Worm (Caenorhabditis elegans): ENCODE data around the gene F42H10.6.

F42H10.6 gene

DNA sequence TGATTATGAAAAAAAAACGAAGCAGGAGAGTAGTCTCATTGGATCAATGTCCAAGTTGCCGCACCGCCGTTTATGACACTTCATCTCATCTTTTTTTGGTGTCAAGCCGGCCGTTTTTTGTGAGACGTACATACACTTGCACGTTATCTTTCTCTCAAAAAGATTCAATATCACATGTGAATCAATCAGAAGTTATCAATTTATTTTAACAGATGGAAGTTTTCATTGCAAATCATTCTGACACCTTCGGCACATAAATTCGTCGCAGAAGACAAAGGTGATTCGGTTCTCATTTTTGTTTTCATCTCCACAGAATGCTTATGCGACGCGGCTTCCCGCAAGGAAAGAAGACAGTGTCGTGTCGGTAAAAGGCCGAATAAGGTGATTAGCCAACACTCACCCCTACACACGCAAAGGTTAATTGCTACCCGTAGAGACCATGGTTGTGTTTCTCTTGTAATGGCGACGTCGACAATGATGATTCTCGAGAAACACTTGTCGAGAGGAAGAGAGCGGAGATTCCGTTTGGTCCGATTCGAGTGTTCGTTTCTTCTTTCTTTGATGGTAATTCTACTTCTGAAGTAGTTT lies 24.0 kb upstream of the F42H10.6 start:
- no peak for TF ChIP-seq dao-5 (tag; optimal IDR thresholded peaks at IDR 0.05)
- TF ChIP-seq W03F9.2 (tag; optimal IDR thresholded peaks at IDR 0.05), result no peak
- TF ChIP-seq him-1 (tag; optimal IDR thresholded peaks at IDR 0.05), result no peak

DNA sequence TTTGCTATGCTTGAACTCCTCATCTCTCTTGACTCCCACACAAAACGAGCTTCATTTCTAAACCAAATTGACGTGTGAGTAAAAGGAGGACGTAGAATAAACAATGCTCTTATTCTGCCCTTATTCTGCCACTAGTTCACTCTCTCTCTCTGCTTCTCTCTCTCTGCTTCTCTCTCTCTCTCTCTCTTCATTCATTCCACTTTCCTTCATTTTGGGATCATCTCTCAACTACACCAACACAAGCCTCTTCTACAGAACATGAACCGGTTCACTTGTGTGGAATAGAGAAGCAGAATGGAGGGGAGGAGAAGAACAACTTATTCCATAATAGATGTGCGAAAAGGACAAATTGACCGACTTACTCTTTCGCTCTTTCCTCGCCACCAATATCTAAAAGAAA lies 23.1 kb upstream of the F42H10.6 start:
- TF ChIP-seq W03F9.2 (tag; optimal IDR thresholded peaks at IDR 0.05), result no peak
- no peak for TF ChIP-seq dao-5 (tag; optimal IDR thresholded peaks at IDR 0.05)
- no peak for TF ChIP-seq him-1 (tag; optimal IDR thresholded peaks at IDR 0.05)

DNA sequence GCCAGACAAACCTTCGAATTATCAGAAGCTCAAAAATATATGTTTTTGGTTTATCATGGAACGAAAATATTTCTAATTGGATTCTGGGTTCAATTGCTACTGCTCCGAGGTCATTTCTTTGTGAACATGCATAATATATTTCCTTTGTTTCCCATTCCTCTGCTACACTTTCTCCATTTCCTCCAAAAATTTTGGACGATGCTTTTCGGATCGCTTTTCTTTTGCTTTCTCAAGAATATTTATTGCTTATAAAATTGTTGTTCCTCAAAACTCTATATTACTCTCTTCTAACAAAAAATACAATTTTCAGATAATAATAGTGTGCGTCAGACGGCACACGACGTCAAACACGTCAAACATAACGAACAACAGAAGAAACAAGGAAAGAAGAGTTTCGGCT lies 14.5 kb upstream of the F42H10.6 start, which contains the start of gene pac-1:
pac-1 (plus strand) TSS at position 301 of the 400 bp plus-strand sequence.
- TF ChIP-seq him-1 (tag; optimal IDR thresholded peaks at IDR 0.05), result no peak
- no peak for TF ChIP-seq W03F9.2 (tag; optimal IDR thresholded peaks at IDR 0.05)
- TF ChIP-seq dao-5 (tag; optimal IDR thresholded peaks at IDR 0.05), result no peak

- no peak for TF ChIP-seq him-1 (tag; optimal IDR thresholded peaks at IDR 0.05)
- TF ChIP-seq dao-5 (tag; optimal IDR thresholded peaks at IDR 0.05), result no peak
- no peak for TF ChIP-seq W03F9.2 (tag; optimal IDR thresholded peaks at IDR 0.05)
These were observed 11.7 kb upstream of the F42H10.6 start for ce11 chrIII:8491945-8492344.

DNA sequence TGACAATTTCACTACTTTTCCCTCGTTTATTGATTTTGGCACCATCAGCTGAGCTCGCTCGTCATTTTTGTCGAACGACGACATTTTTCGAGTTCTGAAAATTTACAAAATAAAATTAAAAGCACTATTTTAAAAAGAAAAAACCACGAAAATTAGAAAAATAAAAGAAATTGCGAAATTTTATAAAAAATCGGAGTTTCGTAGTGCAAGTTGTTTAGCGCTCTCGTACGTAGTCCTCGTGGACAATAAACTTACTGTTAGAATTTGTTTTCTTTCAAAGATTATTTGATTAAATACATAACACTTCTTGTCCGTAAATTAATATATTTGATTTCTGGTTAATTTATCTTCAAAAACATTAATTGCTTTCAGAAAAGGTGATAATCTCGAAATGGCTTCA lies 10.0 kb upstream of the F42H10.6 start, which contains the start of the genes ess-2 and F42H10.2:
ess-2 (minus strand) TSS at position 99 of the 400 bp plus-strand sequence.
F42H10.2 (plus strand) TSS at position 367 of the 400 bp plus-strand sequence.
- TF ChIP-seq dao-5 (tag; optimal IDR thresholded peaks at IDR 0.05), result no peak
- no peak for TF ChIP-seq him-1 (tag; optimal IDR thresholded peaks at IDR 0.05)
- no peak for TF ChIP-seq W03F9.2 (tag; optimal IDR thresholded peaks at IDR 0.05)

ce11 chrIII:8483853-8484252 lies 3.6 kb upstream of the F42H10.6 start, which contains the start of gene F42H10.3:
F42H10.3 (plus strand) TSS chrIII:8484153.
- TF ChIP-seq W03F9.2 (tag; optimal IDR thresholded peaks at IDR 0.05) (no peak), dao-5 (tag; optimal IDR thresholded peaks at IDR 0.05) (no peak), him-1 (tag; optimal IDR thresholded peaks at IDR 0.05) (no peak)

DNA sequence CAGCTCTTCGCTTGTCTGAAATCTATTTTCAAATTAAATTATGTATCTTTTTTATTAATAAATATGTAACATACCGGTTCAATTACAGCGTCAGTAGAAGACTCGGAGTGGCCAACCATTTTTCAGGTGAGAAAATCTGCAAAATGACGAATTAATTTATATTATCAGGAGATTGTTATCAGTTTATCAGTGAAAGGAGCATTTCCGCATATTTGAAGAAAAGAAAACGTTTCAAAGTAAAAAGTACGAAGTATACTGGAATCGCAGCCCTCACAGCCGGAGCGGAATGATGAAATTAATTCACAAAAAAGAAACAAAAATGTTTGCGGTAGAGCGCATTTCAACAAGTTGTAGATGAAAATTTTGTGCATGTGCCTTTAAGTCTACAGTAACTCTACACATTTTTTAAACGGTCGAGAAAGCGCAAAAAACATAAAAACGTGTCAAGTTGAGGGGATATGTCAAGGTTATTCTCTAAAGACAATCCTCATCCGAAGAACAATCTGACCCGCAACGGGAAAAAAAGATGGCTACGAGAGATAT lies 862 bp downstream of the F42H10.6 start:
- TF ChIP-seq him-1 (tag; optimal IDR thresholded peaks at IDR 0.05) (no peak), W03F9.2 (tag; optimal IDR thresholded peaks at IDR 0.05) (no peak), dao-5 (tag; optimal IDR thresholded peaks at IDR 0.05) (no peak)

DNA sequence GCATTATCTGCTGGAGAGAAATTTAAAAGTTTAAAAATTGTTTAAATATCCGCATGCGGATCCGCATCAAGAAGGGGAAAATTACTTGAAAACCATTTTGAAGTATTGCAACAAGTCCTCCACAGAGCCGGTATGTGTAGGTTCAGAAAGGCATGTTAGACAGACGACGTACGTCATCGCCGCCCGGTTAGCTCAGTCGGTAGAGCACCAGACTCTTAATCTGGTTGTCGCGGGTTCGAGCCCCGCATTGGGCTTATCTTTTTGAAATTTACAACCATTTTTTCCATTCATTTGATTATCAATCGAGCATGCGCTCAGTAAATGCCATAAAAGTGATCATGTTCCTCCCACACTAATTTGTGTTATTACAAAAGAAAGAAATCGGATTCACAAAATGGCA lies 7.0 kb downstream of the F42H10.6 start:
- TF ChIP-seq dao-5 (tag; optimal IDR thresholded peaks at IDR 0.05) (no peak), W03F9.2 (tag; optimal IDR thresholded peaks at IDR 0.05) (no peak), him-1 (tag; optimal IDR thresholded peaks at IDR 0.05) (no peak)

ce11 chrIII:8467520-8467919 lies 12.7 kb downstream of the F42H10.6 start:
- no peak for TF ChIP-seq W03F9.2 (tag; optimal IDR thresholded peaks at IDR 0.05)
- no peak for TF ChIP-seq dao-5 (tag; optimal IDR thresholded peaks at IDR 0.05)
- no peak for TF ChIP-seq him-1 (tag; optimal IDR thresholded peaks at IDR 0.05)

DNA sequence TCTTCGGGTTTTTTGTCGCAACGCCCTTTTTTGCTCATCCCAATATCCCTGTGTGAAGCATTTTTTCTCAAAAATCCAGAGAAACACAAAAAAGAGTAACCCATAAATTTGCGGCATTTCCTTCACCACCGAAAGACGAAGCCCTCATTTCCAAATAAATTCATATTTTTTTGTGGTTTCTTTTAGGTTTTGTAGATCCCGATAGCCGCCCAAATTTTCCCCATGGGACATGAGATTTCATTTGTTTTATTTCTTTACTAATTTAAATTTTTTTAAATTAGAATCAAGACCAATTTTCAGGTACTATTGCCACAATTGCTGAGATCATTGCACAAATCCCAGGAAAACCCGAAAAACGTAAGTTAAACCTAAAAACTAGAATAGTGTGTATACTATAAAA lies 13.5 kb downstream of the F42H10.6 start, which contains the start of gene mig-39:
mig-39 (plus strand) TSS at position 301 of the 400 bp plus-strand sequence.
- TF ChIP-seq W03F9.2 (tag; optimal IDR thresholded peaks at IDR 0.05) (no peak), him-1 (tag; optimal IDR thresholded peaks at IDR 0.05) (no peak), dao-5 (tag; optimal IDR thresholded peaks at IDR 0.05) (no peak)

DNA sequence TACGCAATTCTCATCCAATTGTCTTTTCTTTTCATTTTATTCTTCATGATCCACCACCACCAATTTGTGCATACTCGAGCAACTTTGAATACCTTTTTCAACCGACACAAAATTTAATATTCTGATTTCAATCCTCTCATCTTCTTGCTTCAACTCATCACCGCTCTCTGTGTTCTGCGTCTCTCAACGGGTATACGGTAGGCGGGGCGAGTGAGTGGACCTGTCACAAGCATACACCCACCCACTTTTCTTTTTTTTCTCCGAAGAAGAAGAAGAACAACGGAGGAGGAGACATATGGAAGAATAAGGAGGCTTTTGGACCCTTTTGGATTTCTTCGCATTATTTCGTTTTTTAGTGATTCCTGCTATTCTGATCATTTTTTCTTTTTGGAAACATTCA lies 18.8 kb downstream of the F42H10.6 start:
- TF ChIP-seq him-1 (tag; optimal IDR thresholded peaks at IDR 0.05) (no peak), dao-5 (tag; optimal IDR thresholded peaks at IDR 0.05) (no peak), W03F9.2 (tag; optimal IDR thresholded peaks at IDR 0.05) (no peak)

DNA sequence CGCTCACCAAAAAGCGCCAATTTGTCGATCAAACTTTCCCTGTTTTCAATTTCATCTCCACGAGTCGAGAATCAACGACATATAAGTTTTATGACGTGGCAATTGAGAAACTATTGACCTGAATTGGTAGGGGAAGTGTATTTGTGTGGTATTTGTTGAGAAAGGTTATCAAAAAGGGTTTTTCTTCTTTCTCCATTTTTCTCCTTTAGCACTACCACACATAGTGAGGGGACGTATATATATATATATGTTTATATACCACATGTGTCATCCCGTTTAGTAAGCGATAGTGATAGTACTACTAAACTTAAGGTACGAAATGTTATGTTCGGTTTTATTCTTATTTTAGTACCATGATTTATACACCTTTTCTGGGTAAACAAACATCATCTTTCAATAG lies 22.6 kb downstream of the F42H10.6 start:
- TF ChIP-seq him-1 (tag; optimal IDR thresholded peaks at IDR 0.05), result no peak
- TF ChIP-seq W03F9.2 (tag; optimal IDR thresholded peaks at IDR 0.05), result no peak
- no peak for TF ChIP-seq dao-5 (tag; optimal IDR thresholded peaks at IDR 0.05)

DNA sequence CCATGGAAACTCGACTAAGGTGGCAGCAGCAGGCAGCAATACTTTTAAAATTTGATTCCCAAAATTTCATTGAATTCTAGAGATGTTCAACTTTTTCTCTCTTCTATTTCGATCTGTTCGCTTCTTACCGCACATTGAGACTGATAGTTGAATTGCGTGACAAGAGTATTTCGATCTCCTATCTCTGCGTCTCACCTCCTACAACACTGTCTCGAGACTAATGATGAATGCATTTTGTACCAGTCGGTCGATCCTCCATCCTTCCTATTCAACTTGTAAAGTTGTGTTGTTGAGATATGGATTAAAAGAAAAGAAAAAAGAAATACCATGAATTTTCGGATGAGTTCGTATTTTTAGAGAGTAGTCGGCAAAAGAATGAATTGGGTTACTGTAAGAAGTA lies 29.1 kb downstream of the F42H10.6 start:
- no peak for TF ChIP-seq W03F9.2 (tag; optimal IDR thresholded peaks at IDR 0.05)
- TF ChIP-seq dao-5 (tag; optimal IDR thresholded peaks at IDR 0.05), result no peak
- no peak for TF ChIP-seq him-1 (tag; optimal IDR thresholded peaks at IDR 0.05)

ce11 chrIII:8450494-8450893 lies 29.8 kb downstream of the F42H10.6 start:
- TF ChIP-seq dao-5 (tag; optimal IDR thresholded peaks at IDR 0.05), result no peak
- no peak for TF ChIP-seq him-1 (tag; optimal IDR thresholded peaks at IDR 0.05)
